Worm (Caenorhabditis elegans): ENCODE results near the gene T07D3.2.

DNA sequence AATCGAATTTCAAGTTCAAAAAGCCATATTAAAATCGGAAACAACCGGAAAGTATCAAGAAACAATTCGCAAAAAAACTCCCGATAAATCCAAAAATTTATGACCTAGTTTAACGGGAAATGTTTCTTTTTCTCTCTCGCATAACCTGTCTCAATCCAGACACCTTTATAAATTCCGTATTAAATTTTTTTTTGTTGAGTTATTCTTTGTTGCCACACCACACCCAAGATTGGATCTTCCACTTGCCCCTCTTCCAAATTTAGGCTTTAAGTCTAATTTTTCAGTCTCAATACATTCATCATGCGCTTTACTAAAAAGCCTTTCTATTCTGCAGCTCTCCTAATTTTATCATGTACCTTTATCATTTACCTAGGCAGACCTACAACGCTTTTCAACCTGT lies 36.8 kb downstream of the T07D3.2 start, which contains the start of gene R07C3.3:
- TF ChIP-seq madf-5 (GFP tag; IDR thresholded peaks at IDR 0.05) (no peak), zag-1 (tag; optimal IDR thresholded peaks at IDR 0.05) (no peak), R02D3.7 (tag; optimal IDR thresholded peaks at IDR 0.05) (no peak), dmd-9 (GFP tag; IDR thresholded peaks at IDR 0.05) (no peak)

Data from whole organism, L4 larva.